Worm (Caenorhabditis elegans): ENCODE data around the gene cutl-17.

Gene cutl-17

ce11 chrIV:9467418-9467817 is 10.1 kb upstream of the cutl-17 start, which contains the start of gene F38E11.6:
F38E11.6 (minus strand) TSS chrIV:9467518.
- TF ChIP-seq bed-3 (GFP tag; optimal IDR thresholded peaks at IDR 0.05), result no peak
- no peak for TF ChIP-seq snpc-4 (tag; optimal IDR thresholded peaks at IDR 0.05)
- TF ChIP-seq sptf-1 (tag; optimal IDR thresholded peaks at IDR 0.05), result no peak
- TF ChIP-seq elt-1 (tag; optimal IDR thresholded peaks at IDR 0.05; ENCODE audit: borderline replicate concordance, insufficient read depth), result no peak
- TF ChIP-seq mls-2 (tag; optimal IDR thresholded peaks at IDR 0.05), result no peak
- no peak for TF ChIP-seq M03D4.4 (tag; optimal IDR thresholded peaks at IDR 0.05)
- TF ChIP-seq nhr-76 (tag; optimal IDR thresholded peaks at IDR 0.05), result no peak
- TF ChIP-seq flh-1 (GFP tag; optimal IDR thresholded peaks at IDR 0.05), result no peak
- TF ChIP-seq ceh-83 (GFP tag; optimal IDR thresholded peaks at IDR 0.05), result no peak
- no peak for TF ChIP-seq ham-2 (GFP tag; optimal IDR thresholded peaks at IDR 0.05)
- TF ChIP-seq nhr-2 (tag; optimal IDR thresholded peaks at IDR 0.05), result no peak
- no peak for TF ChIP-seq elt-3 (tag; optimal IDR thresholded peaks at IDR 0.05)
- no peak for TF ChIP-seq ceh-43 (GFP tag; optimal IDR thresholded peaks at IDR 0.05)
- no peak for TF ChIP-seq unc-62 (GFP tag; optimal IDR thresholded peaks at IDR 0.05)
- TF ChIP-seq lsy-2 (tag; optimal IDR thresholded peaks at IDR 0.05), result no peak
- TF ChIP-seq nhr-12 (tag; optimal IDR thresholded peaks at IDR 0.05), result no peak
- no peak for TF ChIP-seq mep-1 (tag; optimal IDR thresholded peaks at IDR 0.05)
- TF ChIP-seq nhr-237 (tag; optimal IDR thresholded peaks at IDR 0.05), result no peak
- no peak for TF ChIP-seq drap-1 (GFP tag; optimal IDR thresholded peaks at IDR 0.05)
- no peak for TF ChIP-seq zip-8 (tag; optimal IDR thresholded peaks at IDR 0.05)

ce11 chrIV:9464345-9464783 is 7.1 kb upstream of the cutl-17 start:
- TF ChIP-seq tbx-8 (GFP tag; optimal IDR thresholded peaks at IDR 0.05) (no peak), elt-3 (tag; optimal IDR thresholded peaks at IDR 0.05) (no peak), nhr-12 (tag; optimal IDR thresholded peaks at IDR 0.05) (no peak), mep-1 (tag; optimal IDR thresholded peaks at IDR 0.05) (no peak), lin-32 (GFP tag; optimal IDR thresholded peaks at IDR 0.05) (no peak), M03D4.4 (tag; optimal IDR thresholded peaks at IDR 0.05) (no peak), ztf-11 (tag; optimal IDR thresholded peaks at IDR 0.05) (no peak), unc-39 (tag; optimal IDR thresholded peaks at IDR 0.05) (no peak), lsy-2 (tag; optimal IDR thresholded peaks at IDR 0.05) (no peak), snpc-4 (tag; optimal IDR thresholded peaks at IDR 0.05) (no peak), nhr-76 (tag; optimal IDR thresholded peaks at IDR 0.05) (no peak), nhr-28 (tag; optimal IDR thresholded peaks at IDR 0.05) (no peak), nhr-2 (tag; optimal IDR thresholded peaks at IDR 0.05) (no peak), unc-62 (GFP tag; optimal IDR thresholded peaks at IDR 0.05) (no peak)

DNA sequence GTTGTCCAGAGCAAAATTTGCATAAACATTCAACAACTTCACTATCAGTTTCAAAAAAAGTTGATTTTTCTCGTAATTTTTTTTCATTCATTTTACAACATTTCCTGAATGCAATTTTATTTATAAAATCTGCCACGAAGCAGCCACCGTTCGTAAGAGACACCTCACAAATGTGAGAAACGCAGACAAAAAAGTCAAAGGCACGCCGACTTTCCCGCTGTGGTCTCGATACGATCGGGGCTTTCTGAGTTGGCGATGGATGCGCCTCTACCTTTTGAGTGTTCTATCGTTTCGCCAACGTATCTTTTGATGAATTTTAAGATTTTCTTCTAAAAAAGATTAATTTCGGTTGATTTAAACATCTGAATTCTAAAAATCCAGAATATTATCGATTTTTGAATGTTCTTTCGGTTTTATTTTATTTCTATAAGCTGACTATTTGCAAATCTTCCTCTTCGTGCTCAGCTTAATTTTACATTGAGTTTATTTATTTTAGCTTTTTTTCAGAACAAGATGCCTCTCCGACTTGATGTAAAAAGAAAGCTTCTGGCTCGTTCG is 2.0 kb upstream of the cutl-17 start, which contains the start of gene copb-2:
copb-2 (plus strand) TSS at position 508 of the 558 bp plus-strand sequence.
- TF ChIP-seq pha-4 (tag; optimal IDR thresholded peaks at IDR 0.05) (no peak), ceh-39 (tag; optimal IDR thresholded peaks at IDR 0.05) (no peak), M03D4.4 (tag; optimal IDR thresholded peaks at IDR 0.05) (no peak), mls-2 (tag; optimal IDR thresholded peaks at IDR 0.05) (no peak), nhr-28 (tag; optimal IDR thresholded peaks at IDR 0.05) (no peak), unc-62 (GFP tag; optimal IDR thresholded peaks at IDR 0.05) (no peak), elt-1 (tag; optimal IDR thresholded peaks at IDR 0.05; ENCODE audit: borderline replicate concordance, insufficient read depth) (no peak), lin-13 (tag; optimal IDR thresholded peaks at IDR 0.05) (no peak), mep-1 (tag; optimal IDR thresholded peaks at IDR 0.05) (peak; percentile 40), cnd-1 (tag; optimal IDR thresholded peaks at IDR 0.05) (no peak), unc-39 (tag; optimal IDR thresholded peaks at IDR 0.05) (no peak), elt-3 (tag; optimal IDR thresholded peaks at IDR 0.05) (no peak), nhr-76 (tag; optimal IDR thresholded peaks at IDR 0.05) (no peak), hlh-1 (tag; optimal IDR thresholded peaks at IDR 0.05) (peak; percentile 27), ham-2 (GFP tag; optimal IDR thresholded peaks at IDR 0.05) (no peak), unc-120 (tag; optimal IDR thresholded peaks at IDR 0.05; ENCODE audit: poor library complexity, severe bottlenecking) (no peak), ces-1 (GFP tag; optimal IDR thresholded peaks at IDR 0.05) (peak; percentile 49), nhr-237 (tag; optimal IDR thresholded peaks at IDR 0.05) (no peak), lsy-2 (tag; optimal IDR thresholded peaks at IDR 0.05) (no peak), lin-32 (GFP tag; optimal IDR thresholded peaks at IDR 0.05) (no peak), ceh-43 (GFP tag; optimal IDR thresholded peaks at IDR 0.05) (no peak), ceh-83 (GFP tag; optimal IDR thresholded peaks at IDR 0.05) (no peak)

DNA sequence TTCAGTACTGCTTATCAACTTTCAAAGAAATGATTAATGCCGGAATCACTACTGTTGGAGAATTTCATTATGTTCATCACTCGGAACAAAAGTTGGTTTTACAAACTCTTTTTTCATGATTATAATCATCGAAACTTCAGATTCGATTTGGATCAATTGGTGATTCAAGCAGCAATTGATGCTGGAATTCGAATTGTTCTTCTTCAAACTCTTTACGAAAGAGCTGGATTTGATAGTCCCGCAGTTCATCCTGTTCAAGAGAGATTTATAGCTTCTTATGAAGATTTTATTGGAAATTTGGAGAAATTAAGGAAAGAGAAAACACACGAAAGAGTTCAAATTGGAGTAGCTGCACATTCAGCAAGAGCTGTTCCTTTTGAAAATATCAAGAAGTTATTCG is 5.5 kb downstream of the cutl-17 start:
- no peak for TF ChIP-seq ceh-39 (tag; optimal IDR thresholded peaks at IDR 0.05)
- TF ChIP-seq M03D4.4 (tag; optimal IDR thresholded peaks at IDR 0.05), result no peak
- no peak for TF ChIP-seq zip-8 (tag; optimal IDR thresholded peaks at IDR 0.05)
- no peak for TF ChIP-seq unc-62 (GFP tag; optimal IDR thresholded peaks at IDR 0.05)
- TF ChIP-seq pha-4 (tag; optimal IDR thresholded peaks at IDR 0.05), result no peak
- TF ChIP-seq cnd-1 (tag; optimal IDR thresholded peaks at IDR 0.05), result no peak
- no peak for TF ChIP-seq sptf-1 (tag; optimal IDR thresholded peaks at IDR 0.05)
- no peak for TF ChIP-seq mab-5 (tag; optimal IDR thresholded peaks at IDR 0.05)
- TF ChIP-seq ceh-43 (GFP tag; optimal IDR thresholded peaks at IDR 0.05), result no peak
